Fruit fly (Drosophila melanogaster) whole organism, embryonic: ENCODE results near the gene CG4456.
A peak's percentile ranks its signal among the peaks of the same experiment; 100 is the strongest.

Source experiments
- B-H2 ChIP-seq: fragments of 200-800 bp; sonication (Bioruptor generic); optimal IDR thresholded peaks from 2 replicates; lab custom pipeline; 2018; ENCODE audit warnings: missing biosample characterization, mild to moderate bottlenecking, missing genetic modification characterization
- CG10321 ChIP-seq: fragments of 200-800 bp; sonication (Bioruptor generic); IDR thresholded peaks from 2 replicates; pipeline ENCODE4 v1.3.6; 2022; ENCODE audit warnings: missing biosample characterization, missing genetic modification characterization
- CG10366 ChIP-seq: fragments of 200-800 bp; sonication (Bioruptor generic); IDR thresholded peaks from 2 replicates; pipeline ENCODE4 v1.3.6; 2022; ENCODE audit warnings: missing biosample characterization, missing genetic modification characterization
- CG12744 ChIP-seq: fragments of 200-800 bp; sonication (Bioruptor generic); optimal IDR thresholded peaks from 2 replicates; lab custom pipeline; 2016; ENCODE audit warnings: missing biosample characterization, missing genetic modification characterization
- CG13894 ChIP-seq: fragments of 200-800 bp; sonication (Bioruptor generic); optimal IDR thresholded peaks from 3 replicates; lab custom pipeline; 2018; ENCODE audit warnings: missing biosample characterization, mild to moderate bottlenecking, missing genetic modification characterization, moderate library complexity
- CG15011 ChIP-seq: fragments of 200-800 bp; sonication (Bioruptor generic); optimal IDR thresholded peaks from 3 replicates; lab custom pipeline; 2018; ENCODE audit warnings: missing biosample characterization, mild to moderate bottlenecking, missing genetic modification characterization
- CG17568 ChIP-seq: fragments of 200-800 bp; sonication (Bioruptor generic); optimal IDR thresholded peaks from 2 replicates; lab custom pipeline; 2018; ENCODE audit warnings: missing biosample characterization, mild to moderate bottlenecking, missing genetic modification characterization, moderate library complexity
- CG17912 ChIP-seq: fragments of 200-800 bp; sonication (Bioruptor generic); optimal IDR thresholded peaks from 2 replicates; lab custom pipeline; 2018; ENCODE audit warnings: missing biosample characterization, mild to moderate bottlenecking, missing genetic modification characterization
- CG18011 ChIP-seq: fragments of 200-800 bp; sonication (Bioruptor generic); optimal IDR thresholded peaks from 2 replicates; lab custom pipeline; 2017; ENCODE audit warnings: missing biosample characterization, missing genetic modification characterization, mild to moderate bottlenecking, moderate library complexity, missing genotype
- CG18619 ChIP-seq: fragments of 200-800 bp; sonication (Bioruptor generic); optimal IDR thresholded peaks from 3 replicates; lab custom pipeline; 2017; ENCODE audit warnings: missing biosample characterization, mild to moderate bottlenecking, missing genetic modification characterization
- CG30020 ChIP-seq: fragments of 200-800 bp; optimal IDR thresholded peaks from 2 replicates; lab custom pipeline; 2019; ENCODE audit warnings: missing biosample characterization, mild to moderate bottlenecking, missing genetic modification characterization, moderate library complexity
- CG30403 ChIP-seq: fragments of 200-800 bp; sonication (Bioruptor generic); optimal IDR thresholded peaks from 3 replicates; lab custom pipeline; 2016; ENCODE audit warnings: missing biosample characterization, missing genetic modification characterization
- CG30431 ChIP-seq: fragments of 200-800 bp; sonication (Bioruptor generic); optimal IDR thresholded peaks from 2 replicates; lab custom pipeline; 2017; ENCODE audit warnings: missing biosample characterization, missing genetic modification characterization
- CG5245 ChIP-seq: fragments of 200-800 bp; sonication (Bioruptor generic); optimal IDR thresholded peaks from 3 replicates; lab custom pipeline; 2016; ENCODE audit warnings: missing biosample characterization, missing genetic modification characterization
- CG6272 ChIP-seq: fragments of 200-800 bp; sonication (Bioruptor generic); IDR thresholded peaks from 2 replicates; pipeline ENCODE4 v1.3.6; 2022; ENCODE audit warnings: missing biosample characterization, missing genetic modification characterization
- CG6683 ChIP-seq: fragments of 200-800 bp; sonication (Bioruptor generic); optimal IDR thresholded peaks from 2 replicates; lab custom pipeline; 2017; ENCODE audit warnings: missing biosample characterization, mild to moderate bottlenecking, missing genetic modification characterization, missing genetic modification reagents
- CG6689 ChIP-seq: fragments of 200-800 bp; sonication (Bioruptor generic); IDR thresholded peaks from 2 replicates; pipeline ENCODE4 v1.3.6; 2022; ENCODE audit warnings: missing biosample characterization, missing genetic modification characterization
- CG7271 ChIP-seq: fragments of 200-800 bp; sonication (Bioruptor generic); optimal IDR thresholded peaks from 2 replicates; lab custom pipeline; 2018; ENCODE audit warnings: missing biosample characterization, mild to moderate bottlenecking, missing genetic modification characterization, moderate library complexity
- CG9437 ChIP-seq: fragments of 200-800 bp; sonication (Bioruptor generic); optimal IDR thresholded peaks from 2 replicates; lab custom pipeline; 2018; ENCODE audit warnings: missing biosample characterization, mild to moderate bottlenecking, missing genetic modification characterization
- CG9876 ChIP-seq: fragments of 200-800 bp; sonication (Bioruptor generic); optimal IDR thresholded peaks from 2 replicates; lab custom pipeline; 2016; ENCODE audit warnings: missing biosample characterization, missing genetic modification characterization
- CG9932 ChIP-seq: fragments of 200-800 bp; sonication (Bioruptor generic); IDR thresholded peaks from 2 replicates; pipeline ENCODE4 v1.3.6; 2022; ENCODE audit warnings: missing biosample characterization, missing genetic modification characterization
- CTCF ChIP-seq: fragments of 200-800 bp; sonication (Bioruptor generic); optimal IDR thresholded peaks from 2 replicates; lab custom pipeline; 2017; ENCODE audit warnings: missing biosample characterization, mild to moderate bottlenecking, missing genetic modification characterization, moderate library complexity
- Camta ChIP-seq: fragments of 200-800 bp; sonication (Bioruptor generic); optimal IDR thresholded peaks from 2 replicates; lab custom pipeline; 2016; ENCODE audit warnings: missing biosample characterization, missing genetic modification characterization
- CkIIα-i1 ChIP-seq: fragments of 200-800 bp; sonication (Bioruptor generic); IDR thresholded peaks from 2 replicates; pipeline ENCODE4 v1.3.6; 2022; ENCODE audit warnings: missing biosample characterization, missing genetic modification characterization
- Dek ChIP-seq: fragments of 200-800 bp; sonication (Bioruptor generic); optimal IDR thresholded peaks from 3 replicates; lab custom pipeline; 2019; ENCODE audit warnings: missing biosample characterization, mild to moderate bottlenecking, missing genetic modification characterization, moderate library complexity
- Dip2 ChIP-seq: fragments of 200-800 bp; sonication (Bioruptor generic); IDR thresholded peaks from 2 replicates; pipeline ENCODE4 v1.3.6; 2022; ENCODE audit warnings: missing biosample characterization, missing genetic modification characterization
- Drgx ChIP-seq: fragments of 200-800 bp; sonication (Bioruptor generic); IDR thresholded peaks from 2 replicates; pipeline ENCODE4 v1.3.6; 2022; ENCODE audit warnings: missing biosample characterization, missing genetic modification characterization
- Eip74EF ChIP-seq, 2 experiments: fragments of 200-800 bp in 1 of 2; fragments of >200 bp in 1 of 2; sonication (Bioruptor generic) in 1 of 2; optimal IDR thresholded peaks; 2 replicates each; lab custom pipeline; 2017 to 2019; ENCODE audit warnings: missing biosample characterization in 2 of 2, missing genetic modification characterization in 2 of 2, mild to moderate bottlenecking in 1 of 2, moderate library complexity in 1 of 2
- Ets65A ChIP-seq: fragments of 200-800 bp; sonication (Bioruptor generic); peaks from one replicate; lab custom pipeline; 2016; ENCODE audit warnings: missing biosample characterization, missing genetic modification characterization
- Ets97D ChIP-seq: fragments of 200-800 bp; sonication (Bioruptor generic); optimal IDR thresholded peaks from 3 replicates; lab custom pipeline; 2016; ENCODE audit warnings: missing biosample characterization, missing genetic modification characterization
- HLH54F ChIP-seq: fragments of 200-800 bp; sonication (Bioruptor generic); optimal IDR thresholded peaks from 3 replicates; lab custom pipeline; 2016; ENCODE audit warnings: missing biosample characterization, missing genetic modification characterization
- Hand ChIP-seq: fragments of 200-800 bp; sonication (Bioruptor generic); optimal IDR thresholded peaks from 2 replicates; lab custom pipeline; 2017; ENCODE audit warnings: mild to moderate bottlenecking, missing biosample characterization, missing genetic modification reagents, missing genetic modification characterization
- Kr ChIP-seq: fragments of 200-800 bp; sonication (Bioruptor generic); optimal IDR thresholded peaks from 2 replicates; lab custom pipeline; 2017; ENCODE audit warnings: missing biosample characterization, mild to moderate bottlenecking, missing genetic modification characterization
- Oaz ChIP-seq: fragments of 200-800 bp; sonication (Bioruptor generic); IDR thresholded peaks from 2 replicates; pipeline ENCODE4 v1.3.6; 2022; ENCODE audit warnings: missing biosample characterization, missing genetic modification characterization
- Usf ChIP-seq: fragments of 200-800 bp; sonication (Bioruptor generic); optimal IDR thresholded peaks from 2 replicates; lab custom pipeline; 2017; ENCODE audit warnings: missing genotype, missing biosample characterization, missing genetic modification characterization
- ato ChIP-seq: fragments of 200-800 bp; sonication (Bioruptor generic); IDR thresholded peaks from 2 replicates; pipeline ENCODE4 v1.3.6; 2022; ENCODE audit warnings: missing biosample characterization, missing genetic modification characterization; ENCODE audit not compliant: partially characterized antibody
- cad ChIP-seq: fragments of >200 bp; optimal IDR thresholded peaks from 2 replicates; lab custom pipeline; 2017; ENCODE audit warnings: missing biosample characterization, missing genetic modification characterization
- fd64A ChIP-seq: fragments of 200-800 bp; sonication (Bioruptor generic); optimal IDR thresholded peaks from 3 replicates; lab custom pipeline; 2018; ENCODE audit warnings: missing biosample characterization, mild to moderate bottlenecking, missing genetic modification characterization
- gcm ChIP-seq: fragments of 200-800 bp; sonication (Bioruptor generic); optimal IDR thresholded peaks from 2 replicates; lab custom pipeline; 2019; ENCODE audit warnings: missing biosample characterization, mild to moderate bottlenecking, missing genetic modification characterization, moderate library complexity
- ham ChIP-seq: fragments of 200-800 bp; sonication (Bioruptor generic); IDR thresholded peaks from 2 replicates; pipeline ENCODE4 v1.3.6; 2022; ENCODE audit warnings: missing biosample characterization, missing genetic modification characterization
- hbn ChIP-seq: fragments of 200-800 bp; sonication (Bioruptor generic); IDR thresholded peaks from 2 replicates; pipeline ENCODE4 v1.3.6; 2022; ENCODE audit warnings: missing biosample characterization, missing genetic modification characterization; ENCODE audit not compliant: partially characterized antibody
- hth ChIP-seq: fragments of >200 bp; optimal IDR thresholded peaks from 2 replicates; lab custom pipeline; 2017; ENCODE audit warnings: inconsistent platforms
- insv ChIP-seq, 2 experiments: fragments of 200-800 bp; sonication (Bioruptor generic); optimal IDR thresholded peaks; 3 replicates each; lab custom pipeline; 2016 to 2018; ENCODE audit warnings: missing biosample characterization in 2 of 2, missing genetic modification characterization in 2 of 2
- luna ChIP-seq: fragments of 200-800 bp; sonication (Bioruptor generic); optimal IDR thresholded peaks from 2 replicates; lab custom pipeline; 2016; ENCODE audit warnings: missing biosample characterization, missing genetic modification characterization
- mirr ChIP-seq: fragments of 200-800 bp; sonication (Bioruptor generic); optimal IDR thresholded peaks from 3 replicates; lab custom pipeline; 2018; ENCODE audit warnings: missing biosample characterization, mild to moderate bottlenecking, missing genetic modification characterization
- pfk ChIP-seq: fragments of 200-800 bp; sonication (Bioruptor generic); optimal IDR thresholded peaks from 2 replicates; lab custom pipeline; 2018; ENCODE audit warnings: missing biosample characterization, mild to moderate bottlenecking, missing genetic modification characterization, moderate library complexity
- schlank ChIP-seq: fragments of 200-800 bp; sonication (Bioruptor generic); optimal IDR thresholded peaks from 2 replicates; lab custom pipeline; 2018; ENCODE audit warnings: missing biosample characterization, mild to moderate bottlenecking, missing genetic modification characterization
- slp2 ChIP-seq: fragments of 200-800 bp; sonication (Bioruptor generic); optimal IDR thresholded peaks from 2 replicates; lab custom pipeline; 2016; ENCODE audit warnings: missing biosample characterization, missing genetic modification characterization
- tap ChIP-seq: fragments of 200-800 bp; optimal IDR thresholded peaks from 3 replicates; lab custom pipeline; 2019; ENCODE audit warnings: missing biosample characterization, mild to moderate bottlenecking, missing genetic modification characterization, moderate library complexity
- toy ChIP-seq: fragments of 200-800 bp; sonication (Bioruptor generic); IDR thresholded peaks from 2 replicates; pipeline ENCODE4 v1.3.6; 2022; ENCODE audit warnings: missing biosample characterization, missing genetic modification characterization

Gene CG4456

dm6 chr3L:9377198-9378035, 4.9 kb downstream of the CG4456 start, which contains the start of gene Hsp26 (continued):
- TF ChIP-seq CG17912 (no peak), Usf (GFP tag; lab: Kevin White, UChicago) (no peak), tap (tag; lab: Kevin White, UChicago) (peak; percentile 71), Hand (peak; percentile 87), pfk (GFP tag; lab: Kevin White, UChicago) (no peak), mirr (GFP tag; lab: Kevin White, UChicago) (no peak), CG18619 (peak; percentile 74), Ets65A (peak; percentile 91), Dek (tag; lab: Kevin White, UChicago) (peak; percentile 70), CG9932 (peak; percentile 61), ham (GFP tag; lab: Robert Waterston, UW) (no peak), CG10366 (peak; percentile 87), B-H2 (GFP tag; lab: Kevin White, UChicago) (peak; percentile 49), insv (GFP tag; optimal IDR thresholded peaks at IDR 0.05; lab: Kevin White, UChicago) (no peak), toy (GFP tag; lab: Robert Waterston, UW) (no peak), CG5245 (GFP tag; lab: Kevin White, UChicago) (peak; percentile 49), schlank (tag; lab: Kevin White, UChicago) (peak; percentile 8), cad (no peak), CG15011 (GFP tag; lab: Kevin White, UChicago) (peak; percentile 11), CTCF (peak; percentile 15), CG13894 (tag; lab: Kevin White, UChicago) (peak; percentile 19), Ets97D (GFP tag; lab: Kevin White, UChicago) (peak; percentile 46), Oaz (GFP tag; lab: Robert Waterston, UW) (peak; percentile 53; the same call in 1 of the 2 replicates), CG7271 (tag; lab: Kevin White, UChicago) (no peak), CG30020 (tag; lab: Kevin White, UChicago) (peak; percentile 46), slp2 (GFP tag; lab: Kevin White, UChicago) (peak; percentile 75), CG17568 (GFP tag; lab: Kevin White, UChicago) (peak; percentile 84), luna (GFP tag; lab: Kevin White, UChicago) (peak; percentile 60), Eip74EF (GFP tag; optimal IDR thresholded peaks at IDR 0.05; lab: Kevin White, UChicago) (peak in 1 of 2 experiments; percentile 80), CG30403 (GFP tag; lab: Kevin White, UChicago) (peak; percentile 89), fd64A (no peak), CG6272 (peak; percentile 55; the same call in 1 of the 2 replicates), CG30431 (peak; percentile 18), gcm (GFP tag; lab: Kevin White, UChicago) (peak; percentile 87), Camta (GFP tag; lab: Kevin White, UChicago) (peak; percentile 87), CkIIα-i1 (GFP tag; lab: Robert Waterston, UW) (no peak), Drgx (GFP tag; lab: Robert Waterston, UW) (peak; percentile 96), Kr (GFP tag; lab: Kevin White, UChicago) (no peak), CG18011 (GFP tag; lab: Kevin White, UChicago) (peak; percentile 62), CG12744 (GFP tag; lab: Kevin White, UChicago) (peak; percentile 58), CG10321 (GFP tag; lab: Robert Waterston, UW) (peak; percentile 24; the same call in 1 of the 2 replicates), CG6683 (GFP tag; lab: Kevin White, UChicago) (peak; percentile 46), hth (no peak), HLH54F (peak; percentile 82), hbn (GFP tag; lab: Robert Waterston, UW) (no peak), Dip2 (no peak), CG9876 (peak; percentile 74), ato (no peak), CG6689 (GFP tag; lab: Robert Waterston, UW) (peak; percentile 83), CG9437 (GFP tag; lab: Kevin White, UChicago) (peak; percentile 74)
